Fruit fly (Drosophila melanogaster) S2 (cell line): Measurements from ENCODE around the gene CG5986.

Experiments used
- CG8478 ChIP-seq: fragments of >200 bp; optimal IDR thresholded peaks from 2 replicates; lab custom pipeline; 2018
- CTCF ChIP-seq, 2 experiments: fragments of >200 bp; optimal IDR thresholded peaks; 2 replicates each; lab custom pipeline; 2018

DNA sequence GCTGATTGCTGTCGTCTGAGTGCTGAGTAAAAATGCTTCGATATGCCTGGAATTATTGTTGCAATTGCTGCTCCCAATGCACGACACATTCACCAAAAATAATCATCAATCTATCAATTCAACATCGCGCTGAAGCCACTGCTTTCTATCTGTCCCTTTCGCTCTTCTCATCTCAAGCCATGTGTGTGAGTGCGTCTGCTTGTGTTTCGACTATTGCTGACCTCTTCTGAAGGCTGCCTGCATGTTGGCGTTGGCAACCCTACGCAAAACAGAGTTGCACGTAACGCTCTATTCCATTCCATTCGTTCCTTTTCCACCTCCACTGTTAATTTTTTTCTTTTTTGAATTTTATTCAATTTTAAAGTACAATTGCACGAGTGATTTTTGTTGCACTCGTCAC is 18.1 kb downstream of the CG5986 start:
- TF ChIP-seq CTCF (optimal IDR thresholded peaks at IDR 0.05; lab: Kevin White, UChicago), result no peak
- no peak for TF ChIP-seq CG8478 (lab: Kevin White, UChicago)
